Fruit fly (Drosophila melanogaster): ENCODE measurements around the gene eag.

eag gene

dm6 chrX:15043013-15043699 lies 87.9 kb downstream of the eag start (continued):
- TF ChIP-seq CG2202 (tag; optimal IDR thresholded peaks at IDR 0.05) (peak; percentile 89), CG2120 (GFP tag; optimal IDR thresholded peaks at IDR 0.05) (peak; percentile 39), Lpt (GFP tag; optimal IDR thresholded peaks at IDR 0.05) (no peak), CG6683 (GFP tag; optimal IDR thresholded peaks at IDR 0.05) (peak; percentile 76), dati (GFP tag; IDR thresholded peaks at IDR 0.05) (peak; percentile 55; the same call in 1 of the 2 replicates), E2f2 (GFP tag; IDR thresholded peaks at IDR 0.05) (peak; percentile 50; the same call in 1 of the 2 replicates), CG18011 (GFP tag; optimal IDR thresholded peaks at IDR 0.05) (peak; percentile 28), HmgZ (tag; optimal IDR thresholded peaks at IDR 0.05) (peak; percentile 79), fu2 (GFP tag; optimal IDR thresholded peaks at IDR 0.05) (no peak), CG17829 (tag; optimal IDR thresholded peaks at IDR 0.05) (peak; percentile 19), CG30020 (tag; optimal IDR thresholded peaks at IDR 0.05) (peak; percentile 1), CG7372 (GFP tag; IDR thresholded peaks at IDR 0.05) (no peak; the same call in 1 of the 2 replicates), Sin3A (optimal IDR thresholded peaks at IDR 0.05) (no peak), wdn (GFP tag; IDR thresholded peaks at IDR 0.05) (0 out of 2 replicates have a peak, but pooled peaks have one; percentile 27), org-1 (GFP tag; optimal IDR thresholded peaks at IDR 0.05) (peak; percentile 85), Dref (GFP tag; IDR thresholded peaks at IDR 0.05) (no peak), CG14050 (GFP tag; IDR thresholded peaks at IDR 0.05) (peak; percentile 50; the same call in 2 of the 3 replicates), CG1832 (GFP tag; optimal IDR thresholded peaks at IDR 0.05) (no peak), CG6272 (GFP tag; IDR thresholded peaks at IDR 0.05) (no peak), kay (GFP tag; optimal IDR thresholded peaks at IDR 0.05) (peak; percentile 77), Scr (GFP tag; IDR thresholded peaks at IDR 0.05; ENCODE audit: partially characterized antibody) (no peak), CG10267 (tag; optimal IDR thresholded peaks at IDR 0.05) (peak; percentile 20), gcm (GFP tag; optimal IDR thresholded peaks at IDR 0.05) (peak; percentile 87), dpn (GFP tag; optimal IDR thresholded peaks at IDR 0.05) (peak; percentile 35 to 70), CG32772 (GFP tag; IDR thresholded peaks at IDR 0.05) (no peak), exex (tag; optimal IDR thresholded peaks at IDR 0.05) (peak; percentile 49), MESR4 (GFP tag; optimal IDR thresholded peaks at IDR 0.05) (peak; percentile 14), ewg (GFP tag; optimal IDR thresholded peaks at IDR 0.05) (peak; percentile 77), mam (GFP tag; optimal IDR thresholded peaks at IDR 0.05) (peak; percentile 56), bcd (GFP tag; optimal IDR thresholded peaks at IDR 0.05) (peak; percentile 79), wor (GFP tag; IDR thresholded peaks at IDR 0.05) (no peak), CG1233 (GFP tag; optimal IDR thresholded peaks at IDR 0.05) (peak; percentile 91), Trl (optimal IDR thresholded peaks at IDR 0.05) (no peak), Trl (GFP tag; optimal IDR thresholded peaks at IDR 0.05) (peak; percentile 86), CG32532 (GFP tag; IDR thresholded peaks at IDR 0.05) (peak; percentile 12), CG16863 (GFP tag; optimal IDR thresholded peaks at IDR 0.05) (peak; percentile 76), knrl (GFP tag; IDR thresholded peaks at IDR 0.05; ENCODE audit: partially characterized antibody) (no peak), NfI (GFP tag; optimal IDR thresholded peaks at IDR 0.05) (peak; percentile 45), Rx (GFP tag; IDR thresholded peaks at IDR 0.05) (0 out of 2 replicates have a peak, but pooled peaks have one; percentile 41), CG12659 (GFP tag; optimal IDR thresholded peaks at IDR 0.05) (peak; percentile 88), so (GFP tag; IDR thresholded peaks at IDR 0.05) (peak; percentile 82; the same call in 2 of the 3 replicates), ci (GFP tag; IDR thresholded peaks at IDR 0.05) (peak; percentile 95), grau (tag; optimal IDR thresholded peaks at IDR 0.05) (peak; percentile 29), CG12299 (tag; optimal IDR thresholded peaks at IDR 0.05) (peak; percentile 84), CG4854 (GFP tag; optimal IDR thresholded peaks at IDR 0.05) (peak; percentile 87), pum (GFP tag; optimal IDR thresholded peaks at IDR 0.05) (peak; percentile 11), Awh (GFP tag; IDR thresholded peaks at IDR 0.05) (peak; percentile 93), CG18476 (GFP tag; optimal IDR thresholded peaks at IDR 0.05) (peak; percentile 81), Hand (GFP tag; optimal IDR thresholded peaks at IDR 0.05) (peak; percentile 55), Vsx1 (GFP tag; optimal IDR thresholded peaks at IDR 0.05) (peak; percentile 93)
